Worm (Caenorhabditis elegans): ENCODE results near the gene Y61A9LA.3.
"Not testable (repeated sequence)": the region's sequence is repeated elsewhere in the genome, so short reads cannot be mapped to it uniquely, and the experiment has no call there.

The Y61A9LA.3 gene

DNA sequence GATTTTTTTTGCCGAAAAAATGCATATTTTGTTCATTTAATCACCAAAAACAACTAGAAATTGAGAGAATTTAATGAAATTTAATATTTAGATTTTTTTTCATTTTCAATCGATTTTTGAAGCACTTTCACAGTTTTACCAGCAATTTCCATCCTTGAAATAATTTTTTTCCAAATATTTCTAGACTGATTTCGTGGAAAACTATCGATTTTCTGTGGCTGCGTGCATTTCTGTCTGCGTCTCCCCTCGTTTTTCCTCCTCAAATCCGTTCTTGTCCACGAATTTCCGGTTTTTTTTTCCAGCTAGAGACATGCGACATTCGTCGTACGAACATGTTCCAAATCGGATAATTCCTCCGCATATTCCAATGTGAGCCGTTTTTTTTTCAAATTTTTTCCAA is at the start of gene Y61A9LA.3:
Gene Y61A9LA.3, plus strand, starts transcription at position 301 of the 400 bp plus-strand sequence.
- TF ChIP-seq unc-62 (GFP tag; optimal IDR thresholded peaks at IDR 0.05) = no peak

DNA sequence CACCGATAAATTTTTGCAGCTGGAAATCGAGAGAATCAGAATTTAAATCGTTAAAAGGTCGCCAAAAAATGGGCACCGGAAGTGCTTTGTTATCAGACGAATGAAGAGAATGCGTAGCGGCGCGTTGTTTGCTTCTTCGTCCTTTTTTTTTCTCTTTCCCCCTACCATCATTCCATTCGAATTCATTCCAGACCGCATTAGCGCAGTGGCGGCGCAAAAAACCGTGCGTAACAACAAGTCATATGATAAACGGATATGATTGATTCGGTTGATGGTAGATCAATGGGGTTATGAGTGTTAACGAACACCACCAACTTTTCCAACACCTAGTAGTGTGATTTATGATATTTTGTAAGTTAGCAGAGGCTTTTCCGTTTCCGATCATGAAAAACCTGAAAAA is 47.6 kb upstream of the Y61A9LA.3 start:
- no peak for TF ChIP-seq unc-62 (GFP tag; optimal IDR thresholded peaks at IDR 0.05)

DNA sequence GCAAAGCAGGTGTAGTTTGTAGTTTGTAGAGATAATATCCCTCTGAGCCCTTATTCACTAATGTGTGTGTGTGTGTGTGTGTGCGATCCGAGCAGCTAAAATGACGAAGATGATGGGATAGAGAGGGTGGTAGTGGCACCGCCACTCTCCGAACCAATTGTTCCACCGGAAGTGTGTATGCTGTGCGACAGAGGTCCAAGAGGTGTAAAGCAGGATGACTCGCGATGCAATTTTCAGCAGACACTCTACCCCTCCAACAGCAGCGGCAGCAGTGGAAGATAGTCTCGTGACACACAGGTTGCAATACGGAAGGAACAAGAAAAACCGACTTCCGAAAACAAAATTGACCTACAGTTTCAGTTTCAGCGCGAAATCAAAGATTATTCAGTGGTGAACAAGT is 47.1 kb upstream of the Y61A9LA.3 start:
- TF ChIP-seq unc-62 (GFP tag; optimal IDR thresholded peaks at IDR 0.05) = no peak

DNA sequence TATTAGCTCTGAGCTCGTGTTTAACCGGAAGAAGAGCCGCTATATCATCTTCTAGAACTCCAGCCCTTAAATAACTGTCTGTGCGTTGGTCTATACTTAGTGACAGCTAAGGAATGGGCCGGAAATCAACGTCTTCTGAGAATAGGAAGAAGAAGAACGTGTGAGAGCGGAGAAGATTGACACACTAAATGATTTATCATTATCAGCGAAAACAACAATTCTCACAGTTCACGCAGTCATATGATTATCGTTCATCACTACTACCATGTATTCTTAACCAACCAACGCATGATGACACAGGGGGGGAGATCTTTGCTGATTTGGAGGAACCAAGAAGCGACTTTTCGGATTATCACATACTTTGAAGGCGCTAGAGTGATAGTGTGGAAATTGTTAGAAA is 46.6 kb upstream of the Y61A9LA.3 start:
- no peak for TF ChIP-seq unc-62 (GFP tag; optimal IDR thresholded peaks at IDR 0.05)

DNA sequence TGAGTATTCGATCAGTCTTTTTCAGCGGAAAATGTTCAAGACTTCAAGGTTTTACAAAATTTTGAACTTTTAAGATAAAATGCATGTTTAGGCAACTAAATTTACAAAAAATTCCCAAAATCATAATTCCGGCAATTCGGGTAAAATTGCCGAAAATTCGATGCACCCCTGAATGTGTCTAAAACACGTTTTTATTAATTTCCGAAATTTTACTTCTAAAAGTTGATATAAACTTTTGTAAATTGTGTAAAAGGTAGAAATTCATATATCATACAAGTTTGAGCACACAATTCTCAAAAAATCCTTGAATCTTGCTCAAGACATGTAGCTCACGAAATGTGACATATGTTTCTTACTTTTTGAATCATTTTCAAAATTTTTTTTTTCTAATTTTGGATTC is 45.8 kb upstream of the Y61A9LA.3 start:
- no peak for TF ChIP-seq unc-62 (GFP tag; optimal IDR thresholded peaks at IDR 0.05)

DNA sequence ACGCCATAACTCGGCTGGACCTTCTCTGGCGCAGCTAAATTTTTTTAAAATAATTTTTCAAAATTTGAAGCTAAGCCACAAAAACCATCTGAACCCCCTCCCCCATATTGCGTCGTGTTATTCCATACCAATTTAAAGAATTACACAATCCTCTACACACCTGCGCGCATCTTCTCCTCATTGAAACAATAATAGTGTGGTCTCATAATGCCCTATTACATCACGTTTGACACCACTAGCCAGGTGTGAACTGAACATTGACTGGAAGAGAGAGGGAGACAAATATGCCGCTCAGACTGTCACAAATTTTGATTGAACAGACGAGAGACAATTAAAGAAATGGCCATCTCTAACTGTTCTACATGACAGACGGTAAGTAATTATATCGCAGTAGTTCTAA is 45.4 kb upstream of the Y61A9LA.3 start:
- no peak for TF ChIP-seq unc-62 (GFP tag; optimal IDR thresholded peaks at IDR 0.05)

DNA sequence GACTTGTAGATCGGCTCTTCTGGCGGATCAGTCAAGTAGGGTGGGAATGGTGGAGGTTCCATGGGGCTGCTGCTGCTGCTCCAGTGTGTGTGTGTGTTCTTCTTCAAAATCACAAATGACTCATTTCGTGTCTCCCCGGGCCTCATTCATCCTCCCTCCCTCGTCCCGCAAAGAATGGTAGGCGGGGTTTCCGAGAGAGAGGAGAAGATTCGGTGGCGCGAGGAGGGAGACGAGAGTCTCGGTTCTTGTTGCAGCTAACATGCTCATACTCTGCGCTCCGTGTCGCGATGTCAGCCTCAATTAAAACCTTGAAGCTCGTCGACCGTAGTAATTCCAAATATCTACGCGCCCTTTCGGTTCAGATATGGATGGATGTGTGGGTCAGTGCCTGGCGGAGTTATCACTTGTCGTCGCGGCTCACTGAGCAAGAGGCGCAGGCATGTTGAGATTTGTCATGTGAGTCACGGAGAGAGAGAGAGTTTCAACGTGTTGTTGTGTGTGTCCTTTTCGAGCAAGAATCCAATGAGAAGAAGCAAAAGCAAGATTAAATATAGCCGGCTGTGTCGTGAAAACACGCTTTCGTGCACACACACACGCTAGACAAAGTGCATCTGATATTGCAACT is 44.0 kb upstream of the Y61A9LA.3 start:
- TF ChIP-seq unc-62 (GFP tag; optimal IDR thresholded peaks at IDR 0.05) = no peak

DNA sequence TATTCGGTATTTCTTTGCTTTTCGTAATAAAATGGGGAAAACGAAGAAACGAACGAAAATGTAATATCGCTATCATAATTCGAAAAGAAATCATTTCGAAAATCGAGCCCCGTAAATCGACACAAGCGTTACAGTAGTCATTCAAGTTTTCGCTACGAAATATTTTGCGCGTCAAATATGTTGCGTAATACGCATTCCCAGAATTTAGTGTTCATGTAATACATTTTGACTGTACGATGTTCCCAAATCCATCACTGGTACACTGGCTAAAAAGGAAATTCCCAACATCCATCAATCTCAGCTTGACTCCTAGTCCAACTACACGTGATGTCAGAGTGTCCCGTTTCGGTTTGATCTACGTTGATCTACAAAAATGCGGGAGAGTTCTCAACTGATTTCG is 43.0 kb upstream of the Y61A9LA.3 start:
- TF ChIP-seq unc-62 (GFP tag; optimal IDR thresholded peaks at IDR 0.05) = no peak

DNA sequence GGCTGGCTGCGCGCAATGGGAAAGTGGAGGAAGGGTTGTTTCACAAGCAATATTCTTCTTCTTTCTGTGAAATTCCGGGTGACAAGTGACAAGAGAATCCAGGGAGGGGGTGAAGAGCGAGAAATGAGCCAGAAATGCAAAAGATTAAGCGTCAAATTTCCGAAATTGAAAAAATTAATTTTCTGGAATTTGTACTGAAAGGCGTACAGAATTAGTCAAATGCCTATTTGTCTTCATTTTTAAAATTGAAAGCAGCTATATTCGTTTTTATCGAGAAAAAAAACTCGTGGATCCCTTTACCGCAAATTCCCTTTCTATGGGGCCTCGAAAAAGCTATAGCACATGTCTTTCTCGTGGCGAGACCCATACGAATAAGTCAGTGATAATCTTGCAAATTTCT is 35.2 kb upstream of the Y61A9LA.3 start:
- no peak for TF ChIP-seq unc-62 (GFP tag; optimal IDR thresholded peaks at IDR 0.05)

DNA sequence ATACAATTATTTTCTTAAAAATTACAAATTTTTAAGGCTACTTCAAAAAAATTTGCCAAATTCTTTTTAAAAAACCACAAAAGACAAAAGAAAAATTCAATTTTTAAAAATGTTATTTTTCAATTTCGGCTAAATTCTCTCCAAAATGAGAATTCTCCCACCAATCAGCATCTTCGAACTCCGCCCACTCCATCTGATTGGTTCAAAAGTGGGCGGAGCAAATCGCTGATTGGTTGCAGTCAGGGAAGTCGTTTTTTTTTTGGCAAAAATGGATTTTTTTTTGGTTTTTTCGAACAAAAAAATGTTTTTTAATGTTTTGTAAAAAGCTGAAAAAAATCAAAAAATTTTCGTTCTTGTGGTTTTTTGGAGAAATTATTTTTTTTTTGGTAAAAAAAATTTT is 31.1 kb upstream of the Y61A9LA.3 start:
- TF ChIP-seq unc-62 (GFP tag; optimal IDR thresholded peaks at IDR 0.05) = no peak

DNA sequence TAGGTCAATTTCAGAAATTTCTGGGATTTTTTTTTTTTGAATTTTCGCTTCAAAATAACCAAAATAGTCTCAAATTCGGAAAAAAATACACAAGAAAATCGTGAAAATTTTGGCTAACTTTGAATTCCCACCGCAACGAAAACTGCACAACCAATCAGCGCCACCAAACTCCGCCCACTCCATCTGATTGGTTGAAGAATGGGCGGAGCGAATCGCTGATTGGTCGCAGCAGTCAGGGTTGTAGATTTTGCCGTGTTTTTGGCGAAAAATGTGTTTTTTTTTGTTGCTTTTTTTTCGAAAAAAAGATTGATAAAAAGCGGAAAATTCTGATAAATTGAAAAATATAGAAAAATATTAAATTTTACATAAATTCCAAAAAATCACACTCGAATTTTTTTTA is 24.1 kb upstream of the Y61A9LA.3 start:
- TF ChIP-seq unc-62 (GFP tag; optimal IDR thresholded peaks at IDR 0.05) = no peak

DNA sequence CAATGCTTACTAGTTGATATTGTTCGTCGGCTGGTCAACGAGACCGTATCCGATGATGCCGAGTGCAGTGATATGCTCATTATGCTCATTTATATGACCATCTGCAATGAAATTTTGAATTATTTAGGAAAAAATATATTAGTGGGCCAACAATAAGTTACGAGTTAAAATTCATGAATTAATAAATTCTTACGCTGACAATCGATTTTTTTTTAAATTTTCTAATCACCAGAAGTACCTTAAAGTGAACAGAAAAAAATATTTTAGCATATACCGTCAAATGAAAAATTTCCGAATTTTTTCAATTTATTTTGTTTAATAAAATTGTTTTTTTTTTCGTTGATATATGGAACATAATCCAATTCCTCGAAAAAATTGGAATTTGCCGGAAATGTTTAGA is 21.7 kb upstream of the Y61A9LA.3 start, which contains the start of gene sos-1:
Gene sos-1, minus strand, starts transcription at position 101 of the 400 bp plus-strand sequence.
- no peak for TF ChIP-seq unc-62 (GFP tag; optimal IDR thresholded peaks at IDR 0.05)

DNA sequence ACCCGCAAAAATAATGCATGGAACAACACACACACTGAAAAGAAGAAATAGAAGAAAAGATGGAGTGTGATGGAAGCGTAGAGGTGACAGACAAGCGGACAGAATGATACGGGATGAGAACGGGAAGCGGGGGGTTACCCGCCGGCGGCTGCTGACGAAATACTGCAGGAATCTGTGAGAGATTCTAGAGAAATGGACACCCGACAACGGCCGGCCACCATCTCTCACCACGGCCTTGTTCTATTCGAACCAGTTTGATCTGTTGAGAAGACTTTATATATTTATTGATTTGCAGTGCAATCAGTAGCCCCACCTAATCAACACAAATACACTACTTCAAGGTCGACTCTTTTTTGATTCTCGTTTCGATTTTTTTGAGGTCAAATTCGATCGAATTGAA is 20.5 kb upstream of the Y61A9LA.3 start:
- no peak for TF ChIP-seq unc-62 (GFP tag; optimal IDR thresholded peaks at IDR 0.05)

DNA sequence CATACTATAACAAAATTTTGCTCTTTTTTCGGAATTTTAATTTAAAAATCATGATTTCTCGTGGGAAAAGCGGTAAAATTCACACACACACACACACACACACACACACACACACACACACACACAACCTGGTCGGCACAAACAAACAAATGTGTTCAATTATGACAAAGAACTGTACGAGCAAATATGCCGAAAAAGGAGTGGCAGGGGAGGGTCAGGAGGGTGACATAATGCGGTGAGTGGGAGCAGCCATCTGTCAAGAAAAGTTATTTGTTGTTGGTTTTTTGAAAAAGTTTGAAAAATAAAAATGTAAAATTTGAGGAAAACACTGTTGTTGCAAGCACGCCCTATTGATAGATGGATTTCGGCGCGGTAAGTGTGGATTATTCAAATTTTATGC is 19.0 kb upstream of the Y61A9LA.3 start:
- TF ChIP-seq unc-62 (GFP tag; optimal IDR thresholded peaks at IDR 0.05) = no peak

DNA sequence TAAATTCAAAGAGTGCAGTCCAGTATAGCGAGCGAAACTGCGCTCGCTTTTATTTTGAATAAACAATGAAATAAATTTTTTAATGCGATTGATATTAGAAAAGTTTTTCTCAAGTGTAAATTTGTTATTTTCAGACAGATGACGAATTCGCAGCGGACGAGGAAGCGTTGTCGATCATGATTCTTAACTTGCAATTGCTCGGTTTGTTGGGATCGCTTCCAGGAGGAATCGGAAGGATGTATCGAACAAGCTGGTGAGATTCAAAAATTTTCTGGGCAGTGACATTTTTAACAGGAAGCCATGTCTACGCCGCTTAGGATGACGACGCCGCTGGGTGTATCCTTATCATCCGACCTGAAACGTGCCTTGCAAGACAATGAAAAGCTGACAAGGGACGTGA is 17.4 kb upstream of the Y61A9LA.3 start, which contains the start of gene Y61A9LA.12:
Gene Y61A9LA.12, plus strand, starts transcription at position 301 of the 400 bp plus-strand sequence.
- not testable (repeated sequence) for TF ChIP-seq unc-62 (GFP tag; optimal IDR thresholded peaks at IDR 0.05)

DNA sequence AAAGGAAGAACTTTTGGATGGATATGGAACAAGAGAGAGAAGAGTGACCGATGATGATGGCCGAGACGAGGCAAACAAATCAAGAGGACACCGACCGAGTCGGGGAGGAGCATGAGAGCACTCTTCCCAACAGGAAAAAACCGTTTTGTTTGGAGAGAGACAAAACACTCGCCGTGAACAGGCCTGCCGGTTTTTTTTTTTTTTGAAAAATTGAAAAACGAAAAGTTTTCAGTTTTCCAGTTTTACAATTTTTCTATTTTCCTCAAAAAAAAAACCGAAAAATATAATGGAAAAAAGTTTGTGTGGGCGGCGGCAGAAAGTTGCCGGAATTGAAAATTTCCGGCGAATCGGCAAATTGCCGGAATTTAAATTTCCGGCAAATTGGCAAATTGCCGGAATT is 11.2 kb upstream of the Y61A9LA.3 start, which contains the start of gene Y61A9LA.7:
Gene Y61A9LA.7, minus strand, starts transcription at position 101 of the 400 bp plus-strand sequence.
- no peak for TF ChIP-seq unc-62 (GFP tag; optimal IDR thresholded peaks at IDR 0.05)

DNA sequence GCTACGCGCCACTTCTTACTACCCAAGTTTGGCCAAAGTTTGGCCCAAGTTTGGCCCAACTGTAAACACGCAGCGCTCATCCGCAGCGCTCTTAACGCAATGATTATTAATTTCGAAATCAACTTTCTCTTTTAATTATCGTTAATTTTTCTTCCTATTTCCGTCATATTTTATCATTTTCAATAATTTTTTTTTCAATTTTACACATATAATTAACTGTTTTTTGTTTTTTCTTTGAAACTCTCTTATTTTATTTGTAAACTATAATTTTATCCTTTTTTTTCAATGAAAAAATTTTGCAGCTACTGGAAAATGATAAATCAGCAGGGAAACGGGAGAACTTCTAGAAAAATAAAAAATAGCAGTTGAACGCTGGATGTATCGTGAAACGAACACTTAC is 10.5 kb upstream of the Y61A9LA.3 start, which contains the start of gene Y61A9LA.4:
Gene Y61A9LA.4, plus strand, starts transcription at position 301 of the 400 bp plus-strand sequence.
- TF ChIP-seq unc-62 (GFP tag; optimal IDR thresholded peaks at IDR 0.05) = not testable (repeated sequence)

DNA sequence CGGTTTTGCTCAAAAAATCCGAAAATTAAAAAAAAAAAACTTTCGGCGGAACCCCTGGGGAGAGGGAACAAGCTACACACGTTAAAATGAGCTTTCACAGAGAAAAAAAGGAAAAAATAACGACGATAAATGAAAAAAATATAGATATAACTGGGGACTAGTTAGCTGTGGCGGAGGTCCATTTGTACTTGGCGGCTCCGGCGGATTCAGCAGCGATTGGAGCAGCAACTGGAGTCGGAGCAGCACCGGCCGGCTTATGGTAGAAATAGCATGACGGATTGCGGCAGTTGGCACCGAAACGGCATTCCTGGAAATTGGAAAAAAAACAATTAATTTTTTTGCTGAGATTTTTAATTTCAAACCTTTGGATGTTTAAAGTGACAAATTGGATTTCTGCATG is 8.4 kb upstream of the Y61A9LA.3 start:
- TF ChIP-seq unc-62 (GFP tag; optimal IDR thresholded peaks at IDR 0.05) = no peak

Measured in whole organism, dauer.